Worm (Caenorhabditis elegans) whole organism, L4/young adult: ENCODE data around the gene kmo-2.

ENCODE experiments used
- W03F9.2 ChIP-seq: fragments of 150-350 bp; optimal IDR thresholded peaks from 2 replicates; lab custom pipeline; 2014; ENCODE audit warnings: missing biosample characterization, missing genetic modification characterization
- dao-5 ChIP-seq: sonication (generic microtip); optimal IDR thresholded peaks from 2 replicates; lab custom pipeline; 2016; ENCODE audit warnings: missing genotype, missing genetic modification characterization, moderate library complexity, missing compliant biosample characterization
- him-1 ChIP-seq: sonication (generic microtip); optimal IDR thresholded peaks from 2 replicates; lab custom pipeline; 2016; ENCODE audit warnings: missing genotype, missing genetic modification reagents, missing genetic modification characterization, missing compliant biosample characterization

The kmo-2 gene

DNA sequence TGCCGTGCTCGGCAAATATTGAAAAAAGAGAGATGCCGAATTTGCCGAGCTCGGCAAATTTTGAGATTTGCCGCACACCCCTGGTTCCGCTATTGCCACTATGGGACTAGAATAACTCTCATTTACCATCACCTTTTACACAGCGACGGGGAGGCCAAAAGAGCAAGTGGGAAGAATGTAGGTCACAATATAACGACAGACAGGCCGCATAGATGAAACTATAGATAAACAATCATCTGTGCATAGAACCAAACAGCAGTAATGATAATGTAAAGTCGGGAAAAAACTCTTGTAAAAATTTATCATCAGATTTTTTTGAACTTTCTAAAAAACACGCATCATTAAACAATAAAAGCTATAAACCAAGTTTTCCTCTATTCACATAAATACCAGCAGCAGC, at the start of gene kmo-2:
kmo-2 (minus strand) TSS at position 101 of the 400 bp plus-strand sequence.
- TF ChIP-seq W03F9.2 (tag; lab: Kevin White, UChicago) (no peak), dao-5 (tag; lab: Kevin White, UChicago) (no peak), him-1 (tag; lab: Kevin White, UChicago) (no peak)

DNA sequence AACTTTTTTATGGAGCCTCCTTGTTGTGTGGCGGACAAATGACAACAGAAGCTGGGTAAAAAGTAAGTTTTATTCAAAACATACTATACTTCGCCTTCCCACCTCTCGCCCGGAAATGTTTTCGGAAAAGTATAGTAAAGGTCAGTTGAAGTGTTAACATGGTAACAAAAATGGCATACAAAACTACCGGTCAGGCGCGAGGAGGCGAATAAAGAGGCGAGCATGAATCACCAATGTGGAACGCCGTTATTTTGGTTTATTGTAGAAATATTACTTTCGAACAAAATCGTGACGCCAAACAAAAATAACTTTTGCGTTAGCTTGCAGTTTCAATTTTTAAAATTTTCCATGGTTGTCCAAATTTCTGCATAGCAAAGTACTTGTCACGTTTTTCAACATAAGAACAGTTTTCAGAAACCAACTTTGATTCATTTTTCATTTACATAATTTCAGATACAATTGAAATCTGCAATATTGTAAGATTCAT, 49.3 kb upstream of the kmo-2 start, which contains the start of gene C13C4.8:
C13C4.8 (plus strand) TSS at position 437 of the 487 bp plus-strand sequence.
- TF ChIP-seq dao-5 (tag; lab: Kevin White, UChicago) (no peak), W03F9.2 (tag; lab: Kevin White, UChicago) (no peak), him-1 (tag; lab: Kevin White, UChicago) (no peak)

DNA sequence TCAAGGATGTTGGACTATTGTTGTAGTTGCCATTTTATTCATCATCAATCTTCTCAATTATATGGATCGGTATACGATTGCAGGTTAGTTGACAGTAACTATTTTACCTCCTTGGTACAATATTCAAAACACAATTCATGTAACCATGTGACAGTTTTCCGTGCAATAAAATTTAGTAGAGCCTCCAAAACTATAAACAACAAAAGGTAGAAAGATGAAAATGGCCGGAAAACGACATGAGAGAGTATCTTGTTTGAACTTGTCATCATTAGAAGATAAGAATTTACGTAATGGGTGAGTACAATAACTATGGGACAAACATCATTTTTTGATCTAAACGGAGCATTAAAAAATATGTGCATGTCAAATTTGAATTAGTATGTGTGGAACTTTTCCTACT, 46.8 kb upstream of the kmo-2 start:
- TF ChIP-seq him-1 (tag; lab: Kevin White, UChicago) (no peak), dao-5 (tag; lab: Kevin White, UChicago) (no peak), W03F9.2 (tag; lab: Kevin White, UChicago) (no peak)

DNA sequence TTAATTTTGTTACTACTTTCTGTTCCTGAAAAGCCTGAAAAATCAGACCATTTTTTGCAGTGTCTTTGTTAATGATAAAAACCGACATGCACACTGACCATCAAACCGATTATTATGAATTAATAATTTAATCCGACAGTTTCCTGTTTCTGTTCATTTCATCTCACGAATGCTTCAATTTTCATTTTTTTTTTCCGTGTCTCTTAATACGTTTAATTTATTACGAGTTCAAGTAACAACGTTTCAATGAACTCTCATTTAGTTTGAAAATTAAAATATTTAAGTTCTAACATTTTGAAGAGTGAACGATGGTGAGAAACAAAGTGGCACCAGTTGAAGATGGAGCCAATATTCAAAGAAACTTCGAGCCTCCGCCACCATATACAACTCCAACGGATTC, 46.4 kb upstream of the kmo-2 start, which contains the start of gene spin-1:
spin-1 (plus strand) TSS at position 301 of the 400 bp plus-strand sequence.
- TF ChIP-seq dao-5 (tag; lab: Kevin White, UChicago) (no peak), him-1 (tag; lab: Kevin White, UChicago) (no peak), W03F9.2 (tag; lab: Kevin White, UChicago) (no peak)

DNA sequence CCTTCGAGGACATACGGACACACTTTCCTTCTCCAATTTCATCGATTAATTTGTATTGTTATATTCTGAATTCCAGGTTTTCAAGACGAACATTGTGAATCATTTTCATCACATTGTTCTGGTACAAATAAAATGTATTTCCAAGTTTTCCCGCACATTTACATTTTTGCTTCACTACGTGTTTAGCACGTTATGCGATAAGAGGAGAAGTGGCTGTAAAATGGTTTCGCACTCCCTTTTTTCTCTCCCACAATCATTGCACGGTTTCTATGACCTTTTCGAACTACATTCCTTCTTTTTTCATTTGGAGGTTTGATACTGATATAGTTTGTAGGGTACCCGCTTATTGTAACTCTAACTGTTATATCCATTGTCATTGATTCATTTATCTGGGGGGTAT, 45.4 kb upstream of the kmo-2 start:
- TF ChIP-seq dao-5 (tag; lab: Kevin White, UChicago) (no peak), W03F9.2 (tag; lab: Kevin White, UChicago) (no peak), him-1 (tag; lab: Kevin White, UChicago) (no peak)

DNA sequence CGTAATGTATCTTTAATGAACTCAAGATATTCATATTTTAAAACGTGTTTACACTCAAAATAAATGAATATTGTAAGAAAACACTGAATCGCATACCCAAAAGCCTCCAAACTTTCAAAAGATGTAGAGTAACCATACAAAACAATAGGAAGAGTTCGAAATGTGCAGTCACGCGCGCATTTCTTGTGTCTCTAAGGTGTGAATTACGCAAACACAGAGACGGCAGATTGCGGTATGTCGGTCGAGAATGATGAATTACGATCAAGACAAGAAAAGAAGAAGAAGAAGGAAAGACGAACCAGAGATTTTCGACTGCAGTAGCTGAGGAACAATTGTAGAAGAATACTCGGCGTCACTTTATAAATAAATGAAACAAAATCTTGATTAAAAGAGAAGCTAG, 43.1 kb upstream of the kmo-2 start, which contains the start of gene lhpp-1:
lhpp-1 (minus strand) TSS at position 354 of the 400 bp plus-strand sequence.
- no peak for TF ChIP-seq dao-5 (tag; lab: Kevin White, UChicago)
- no peak for TF ChIP-seq him-1 (tag; lab: Kevin White, UChicago)
- no peak for TF ChIP-seq W03F9.2 (tag; lab: Kevin White, UChicago)

DNA sequence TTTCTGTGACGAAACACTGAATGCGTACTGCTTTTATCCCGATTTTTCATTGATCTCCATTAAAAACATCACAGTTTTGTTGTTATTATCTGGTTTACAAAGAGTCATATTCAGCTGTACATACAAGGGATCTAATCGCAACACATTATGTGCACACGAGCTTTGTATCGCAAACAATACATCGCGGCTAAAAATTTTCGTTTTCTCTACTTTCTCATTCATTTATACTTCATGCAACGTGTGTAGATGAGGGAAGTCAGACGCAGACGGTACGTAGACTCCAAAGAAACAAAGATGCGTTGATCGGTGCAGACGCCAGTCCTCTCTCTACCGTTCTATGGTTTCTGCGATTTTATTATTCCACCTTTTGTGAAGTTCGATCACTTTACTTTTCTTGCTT, 38.5 kb upstream of the kmo-2 start, which contains the start of gene nhr-136:
nhr-136 (plus strand) TSS at position 301 of the 400 bp plus-strand sequence.
- TF ChIP-seq W03F9.2 (tag; lab: Kevin White, UChicago) (no peak), dao-5 (tag; lab: Kevin White, UChicago) (no peak), him-1 (tag; lab: Kevin White, UChicago) (no peak)

DNA sequence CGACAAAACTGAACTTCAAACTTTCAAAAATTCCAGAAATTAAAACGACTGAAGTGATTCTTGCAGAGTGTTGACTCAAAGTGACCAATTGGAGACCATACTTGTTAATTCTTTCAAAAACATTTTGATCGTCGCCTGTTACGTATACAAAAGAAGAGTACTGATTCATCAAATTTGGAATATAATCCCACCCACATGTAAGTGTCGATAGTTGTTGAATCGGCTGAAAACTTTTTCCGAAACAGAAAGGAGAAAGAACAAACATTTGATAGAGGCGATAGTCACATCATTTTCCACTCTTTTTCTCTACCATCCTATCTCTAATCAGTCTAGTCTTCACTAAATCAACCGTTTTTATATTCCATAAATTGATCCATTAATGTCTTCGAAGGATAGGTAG, 35.6 kb upstream of the kmo-2 start, which contains the start of gene nhr-153:
nhr-153 (plus strand) TSS at position 301 of the 400 bp plus-strand sequence.
- TF ChIP-seq dao-5 (tag; lab: Kevin White, UChicago) (no peak), W03F9.2 (tag; lab: Kevin White, UChicago) (no peak), him-1 (tag; lab: Kevin White, UChicago) (no peak)

DNA sequence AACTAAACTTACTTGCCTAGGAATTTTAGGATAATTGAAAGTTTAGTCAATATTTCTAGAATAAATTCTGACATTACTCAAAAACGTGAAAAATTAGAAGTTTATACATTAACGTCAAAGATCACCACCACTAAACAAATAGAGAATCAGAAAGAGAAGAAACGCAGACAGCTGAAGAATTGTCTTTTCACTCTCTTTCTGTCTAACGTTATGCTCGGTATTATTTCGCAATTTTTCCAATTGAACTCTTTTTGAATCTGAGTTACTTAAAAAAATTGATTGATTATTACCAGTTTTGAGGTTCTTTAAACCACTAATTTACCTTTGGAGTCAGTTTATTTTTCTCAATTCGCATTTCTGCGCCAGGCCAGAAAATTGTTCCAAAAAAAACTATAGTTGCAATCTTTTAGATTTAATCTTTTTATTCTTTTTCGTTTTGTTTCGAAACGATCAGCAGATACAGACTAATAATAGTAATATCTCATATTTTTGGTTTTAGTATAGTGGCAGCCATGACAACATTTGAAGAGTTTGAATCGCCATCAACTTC, 32.5 kb upstream of the kmo-2 start, which contains the start of gene nhr-154:
nhr-154 (plus strand) TSS at position 500 of the 550 bp plus-strand sequence.
- TF ChIP-seq him-1 (tag; lab: Kevin White, UChicago) (no peak), W03F9.2 (tag; lab: Kevin White, UChicago) (peak; percentile 17), dao-5 (tag; lab: Kevin White, UChicago) (no peak)

DNA sequence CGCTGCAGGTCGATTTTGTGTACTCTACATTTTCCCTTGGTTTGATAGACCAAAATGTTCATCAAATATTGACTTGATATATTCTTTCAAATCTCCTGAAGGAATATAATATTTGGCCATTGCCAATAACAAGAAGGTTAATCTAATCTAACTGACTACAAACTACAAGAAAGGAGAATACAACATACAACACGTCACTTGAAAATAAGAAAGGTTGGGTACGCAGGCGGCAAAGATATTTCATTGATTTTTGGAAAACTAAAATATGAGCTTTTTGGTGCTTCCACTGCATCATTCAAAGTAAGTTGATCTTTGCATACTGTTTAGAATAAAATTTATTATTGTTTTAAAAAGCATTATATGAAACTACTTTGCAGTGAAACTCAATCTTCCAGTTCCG, 29.8 kb upstream of the kmo-2 start, which contains the start of gene nhr-209:
nhr-209 (plus strand) TSS at position 27 of the 400 bp plus-strand sequence.
- no peak for TF ChIP-seq W03F9.2 (tag; lab: Kevin White, UChicago)

DNA sequence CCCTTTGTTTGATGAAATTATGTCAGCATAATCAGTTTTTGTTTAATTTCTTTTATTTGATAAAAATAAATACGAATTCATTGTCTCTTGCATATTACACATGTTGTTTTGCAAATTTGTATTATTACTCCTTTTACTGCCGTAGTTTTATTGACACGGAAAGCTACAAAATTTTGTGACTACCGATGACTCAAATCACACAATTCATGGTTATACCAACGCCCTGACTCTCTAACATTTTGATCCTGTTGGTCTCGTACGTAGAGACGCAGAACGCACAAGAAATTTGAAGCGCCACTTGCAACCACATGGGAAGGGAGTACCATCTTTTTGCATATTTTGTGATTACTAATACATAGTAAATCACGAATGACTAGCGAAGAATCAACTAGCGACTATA, 27.5 kb upstream of the kmo-2 start, which contains the start of gene nhr-207:
nhr-207 (plus strand) TSS at position 282 of the 400 bp plus-strand sequence.
- TF ChIP-seq him-1 (tag; lab: Kevin White, UChicago) (no peak), dao-5 (tag; lab: Kevin White, UChicago) (no peak), W03F9.2 (tag; lab: Kevin White, UChicago) (no peak)

DNA sequence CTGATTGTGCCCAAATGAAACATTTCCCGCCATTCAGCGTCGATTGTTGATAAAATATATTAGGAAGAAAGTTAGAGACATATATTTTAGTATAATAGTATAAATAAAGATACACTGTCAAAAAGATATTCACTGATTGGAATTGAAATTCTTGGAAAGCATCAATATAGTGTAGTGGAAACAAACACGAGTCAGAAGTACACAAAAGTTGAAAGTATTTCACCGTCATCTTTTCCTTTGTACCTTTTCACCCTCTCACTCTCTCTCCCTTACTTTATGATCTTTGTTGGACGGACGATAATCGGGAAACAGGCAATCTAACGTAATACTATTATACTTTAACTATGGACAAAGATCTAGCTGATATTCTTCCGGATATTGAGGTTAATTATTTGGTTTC, 25.7 kb upstream of the kmo-2 start, which contains the start of gene nhr-208:
nhr-208 (plus strand) TSS at position 288 of the 400 bp plus-strand sequence.
- TF ChIP-seq W03F9.2 (tag; lab: Kevin White, UChicago), result no peak
- TF ChIP-seq him-1 (tag; lab: Kevin White, UChicago), result no peak
- TF ChIP-seq dao-5 (tag; lab: Kevin White, UChicago), result no peak

DNA sequence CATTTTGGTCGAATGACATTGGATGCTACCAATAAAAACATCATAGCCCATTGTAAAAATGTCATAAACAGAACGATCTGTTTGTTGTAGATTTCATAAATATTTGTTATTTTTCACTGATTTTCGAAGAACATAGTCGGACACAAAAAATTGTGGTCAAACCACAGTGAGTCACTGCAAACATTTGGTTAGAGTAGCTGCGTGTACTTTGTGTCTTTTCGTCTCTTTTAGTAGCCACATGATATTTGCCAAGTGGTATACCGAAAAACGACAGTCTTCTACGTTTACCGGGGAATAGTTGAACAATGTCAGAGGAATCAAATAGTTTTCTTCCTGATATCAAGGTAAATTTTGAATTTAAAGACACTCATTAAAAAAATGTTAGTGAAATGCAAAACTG, 23.4 kb upstream of the kmo-2 start, which contains the start of gene nhr-206:
nhr-206 (plus strand) TSS at position 248 of the 400 bp plus-strand sequence.
- no peak for TF ChIP-seq W03F9.2 (tag; lab: Kevin White, UChicago)
- TF ChIP-seq dao-5 (tag; lab: Kevin White, UChicago), result no peak
- TF ChIP-seq him-1 (tag; lab: Kevin White, UChicago), result no peak
